Worm (Caenorhabditis elegans) whole organism, L4 larva: ENCODE data around the gene cut-5.
A peak's percentile ranks its signal among the peaks of the same experiment; 100 is the strongest.

Source experiments
- F10B5.3 ChIP-seq: sonication (generic microtip); optimal IDR thresholded peaks from 2 replicates; lab custom pipeline; 2016; ENCODE audit warnings: mild to moderate bottlenecking, missing genetic modification characterization, missing compliant biosample characterization
- F49E8.2 ChIP-seq: sonication (generic microtip); optimal IDR thresholded peaks from 2 replicates; lab custom pipeline; 2016; ENCODE audit warnings: missing compliant biosample characterization, mild to moderate bottlenecking, missing genetic modification characterization, borderline replicate concordance
- R02D3.7 ChIP-seq: fragments of 150-350 bp; sonication (generic microtip); optimal IDR thresholded peaks from 3 replicates; lab custom pipeline; 2014; ENCODE audit warnings: missing biosample characterization, missing genetic modification characterization
- T20F7.1 ChIP-seq: fragments of 200-800 bp; sonication (Bioruptor generic); optimal IDR thresholded peaks from 2 replicates; lab custom pipeline; 2018; ENCODE audit warnings: mild to moderate bottlenecking, missing genetic modification characterization, missing compliant biosample characterization
- Y105C5A.15 ChIP-seq: fragments of 200-800 bp; sonication (Bioruptor generic); IDR thresholded peaks from 2 replicates; pipeline ENCODE4 v1.3.6; 2022; ENCODE audit warnings: missing genetic modification characterization, missing compliant biosample characterization
- madf-9 ChIP-seq: fragments of 200-800 bp; sonication (Bioruptor generic); conservative IDR thresholded peaks from 2 replicates; pipeline ENCODE4 v1.3.6; 2022; ENCODE audit warnings: missing genetic modification reagents, missing genetic modification characterization, missing compliant biosample characterization
- mxl-2 ChIP-seq: fragments of 200-800 bp; sonication (Bioruptor generic); conservative IDR thresholded peaks from 2 replicates; pipeline ENCODE4 v1.3.6; 2022; ENCODE audit warnings: missing genetic modification reagents, missing genetic modification characterization, missing compliant biosample characterization
- nhr-28 ChIP-seq: fragments of 150-350 bp; optimal IDR thresholded peaks from 2 replicates; lab custom pipeline; 2014; ENCODE audit warnings: missing biosample characterization, missing genetic modification characterization
- sdz-12 ChIP-seq: fragments of 200-800 bp; sonication (Bioruptor generic); optimal IDR thresholded peaks from 2 replicates; lab custom pipeline; 2018; ENCODE audit warnings: mild to moderate bottlenecking, missing genetic modification characterization, missing compliant biosample characterization
- skn-1 ChIP-seq: fragments of 150-350 bp; optimal IDR thresholded peaks from 2 replicates; lab custom pipeline; 2014; ENCODE audit warnings: missing biosample characterization, missing genetic modification characterization
- ztf-11 ChIP-seq: fragments of 150-350 bp; optimal IDR thresholded peaks from 2 replicates; lab custom pipeline; 2014; ENCODE audit warnings: missing biosample characterization, missing genetic modification characterization

DNA sequence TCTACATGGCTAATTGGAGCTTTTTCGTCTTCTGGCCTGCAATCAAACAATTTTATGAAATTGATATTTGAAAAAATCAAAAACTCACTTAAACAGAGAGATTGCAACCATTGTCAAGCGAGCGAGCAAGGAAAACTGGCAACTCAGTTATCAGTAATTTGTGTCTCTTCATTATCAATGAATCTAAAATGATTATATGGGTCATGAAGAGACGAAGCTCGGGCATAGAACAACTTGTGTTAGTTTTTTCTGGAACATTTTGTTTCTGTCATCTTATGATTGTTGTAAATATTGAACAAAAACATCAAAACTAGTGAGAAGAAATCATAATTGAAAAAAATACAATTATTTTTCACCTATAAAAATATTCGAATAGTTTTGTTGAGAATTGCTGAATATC is 3.0 kb upstream of the cut-5 start, which contains the start of gene R07E3.1:
- TF ChIP-seq skn-1 (tag; lab: Kevin White, UChicago), result no peak
- no peak for TF ChIP-seq sdz-12
- no peak for TF ChIP-seq F10B5.3 (tag; lab: Kevin White, UChicago)
- TF ChIP-seq nhr-28 (tag; lab: Kevin White, UChicago), result peak; percentile 53
- no peak for TF ChIP-seq T20F7.1 (GFP tag; lab: Kevin White, UChicago)
- no peak for TF ChIP-seq F49E8.2 (tag; lab: Kevin White, UChicago)
- no peak for TF ChIP-seq madf-9 (GFP tag; lab: Robert Waterston, UW)
- no peak for TF ChIP-seq ztf-11 (tag; lab: Kevin White, UChicago)
- TF ChIP-seq R02D3.7 (tag; lab: Kevin White, UChicago), result no peak
- TF ChIP-seq mxl-2 (GFP tag; lab: Robert Waterston, UW), result no peak
- no peak for TF ChIP-seq Y105C5A.15 (GFP tag; lab: Robert Waterston, UW)
